Worm (Caenorhabditis elegans): Measurements from ENCODE around the gene fln-1.

The fln-1 gene

DNA sequence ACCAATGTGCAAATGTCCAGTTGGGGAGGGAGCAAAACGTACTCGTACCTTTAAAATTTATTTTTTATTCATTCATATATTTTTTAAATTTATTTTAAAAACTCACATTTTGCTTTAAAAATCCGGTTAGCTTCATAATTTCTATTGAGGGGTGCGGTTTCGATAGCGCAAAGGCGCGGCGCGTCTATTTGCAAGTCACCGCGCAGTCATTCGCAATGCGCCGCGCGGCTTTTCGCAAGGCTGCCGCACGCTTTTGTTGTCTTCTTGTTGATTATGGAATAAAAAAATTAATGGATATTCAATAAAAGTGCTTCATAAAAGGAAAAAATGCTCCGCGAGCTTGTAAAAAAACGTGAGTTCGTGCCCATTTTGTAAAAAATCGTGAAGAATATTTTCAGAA is 14.5 kb upstream of the fln-1 start, which contains the start of the genes ears-2 and uncp-18 (continued):
- TF ChIP-seq lag-1 (GFP tag; IDR thresholded peaks at IDR 0.05): no peak
- no peak for TF ChIP-seq lsy-27 (tag; optimal IDR thresholded peaks at IDR 0.05; ENCODE audit: borderline replicate concordance, insufficient read depth)
- TF ChIP-seq tbx-9 (tag; optimal IDR thresholded peaks at IDR 0.05; ENCODE audit: borderline replicate concordance): no peak
- TF ChIP-seq lin-54 (GFP tag; optimal IDR thresholded peaks at IDR 0.05): peak; percentile 85
- peak; percentile 74 for TF ChIP-seq F33H1.4 (GFP tag; IDR thresholded peaks at IDR 0.05)
- no peak for TF ChIP-seq attf-6 (GFP tag; IDR thresholded peaks at IDR 0.05)
- TF ChIP-seq attf-3 (GFP tag; conservative IDR thresholded peaks at IDR 0.05): peak; percentile 77
- peak; percentile 96 for TF ChIP-seq athp-1 (tag; optimal IDR thresholded peaks at IDR 0.05)
- peak; percentile 78 for TF ChIP-seq him-1 (tag; optimal IDR thresholded peaks at IDR 0.05)
- peak; percentile 71; the same call in 1 of the 2 replicates for TF ChIP-seq Y79H2A.3 (GFP tag; conservative IDR thresholded peaks at IDR 0.05)
- TF ChIP-seq fkh-3 (tag; optimal IDR thresholded peaks at IDR 0.05): peak; percentile 5
- peak; percentile 32 for TF ChIP-seq F57A8.1 (GFP tag; optimal IDR thresholded peaks at IDR 0.05)
- peak; percentile 82 for TF ChIP-seq ceh-91 (GFP tag; IDR thresholded peaks at IDR 0.05)

ce11 chrIV:388073-388472 is 12.3 kb upstream of the fln-1 start, which contains the start of gene ssna-1:
ssna-1 (plus strand) TSS chrIV:388084.
- TF ChIP-seq nhr-90 (tag; optimal IDR thresholded peaks at IDR 0.05) (no peak), ztf-18 (tag; optimal IDR thresholded peaks at IDR 0.05) (no peak), ceh-58 (GFP tag; IDR thresholded peaks at IDR 0.05) (no peak), Y56A3A.18 (GFP tag; IDR thresholded peaks at IDR 0.05) (no peak), nhr-80 (tag; optimal IDR thresholded peaks at IDR 0.05) (no peak), lin-35 (GFP tag; optimal IDR thresholded peaks at IDR 0.05) (no peak), ama-1 (optimal IDR thresholded peaks at IDR 0.05) (no peak), ama-1 (GFP tag; optimal IDR thresholded peaks at IDR 0.05) (no peak), lag-1 (GFP tag; IDR thresholded peaks at IDR 0.05) (no peak), let-607 (tag; optimal IDR thresholded peaks at IDR 0.05) (no peak), zfh-2 (GFP tag; conservative IDR thresholded peaks at IDR 0.05) (no peak), egl-18 (GFP tag; IDR thresholded peaks at IDR 0.05) (no peak), hmg-20 (GFP tag; IDR thresholded peaks at IDR 0.05) (no peak), C17E4.6 (GFP tag; IDR thresholded peaks at IDR 0.05) (no peak), rec-8 (tag; optimal IDR thresholded peaks at IDR 0.05) (no peak), nfya-1 (tag; optimal IDR thresholded peaks at IDR 0.05; ENCODE audit: borderline replicate concordance, insufficient read depth) (no peak), aptf-2 (GFP tag; conservative IDR thresholded peaks at IDR 0.05) (no peak), fkh-3 (tag; optimal IDR thresholded peaks at IDR 0.05) (no peak), cebp-2 (GFP tag; IDR thresholded peaks at IDR 0.05) (no peak)

ce11 chrIV:387283-388048 is 11.7 kb upstream of the fln-1 start:
- TF ChIP-seq hsf-1 (GFP tag; IDR thresholded peaks at IDR 0.05): 0 out of 2 replicates have a peak, but pooled peaks have one; percentile 44
- peak; percentile 25; the same call in 1 of the 2 replicates for TF ChIP-seq madf-6 (GFP tag; IDR thresholded peaks at IDR 0.05)
- TF ChIP-seq hrde-1 (tag; optimal IDR thresholded peaks at IDR 0.05; ENCODE audit: borderline replicate concordance): peak; percentile 5
- no peak for TF ChIP-seq sdz-38 (tag; optimal IDR thresholded peaks at IDR 0.05)
- TF ChIP-seq ceh-27 (GFP tag; optimal IDR thresholded peaks at IDR 0.05): no peak
- TF ChIP-seq dpff-1 (tag; optimal IDR thresholded peaks at IDR 0.05): no peak
- no peak for TF ChIP-seq nfyb-1 (GFP tag; IDR thresholded peaks at IDR 0.05)
- no peak for TF ChIP-seq mes-4 (tag; optimal IDR thresholded peaks at IDR 0.05)
- TF ChIP-seq akir-1 (GFP tag; optimal IDR thresholded peaks at IDR 0.05): no peak
- no peak for TF ChIP-seq lsy-27 (tag; optimal IDR thresholded peaks at IDR 0.05; ENCODE audit: borderline replicate concordance, insufficient read depth)
- no peak for TF ChIP-seq bed-1 (GFP tag; IDR thresholded peaks at IDR 0.05)
- TF ChIP-seq let-607 (tag; optimal IDR thresholded peaks at IDR 0.05): no peak
- no peak for TF ChIP-seq ccch-3 (GFP tag; optimal IDR thresholded peaks at IDR 0.05)
- TF ChIP-seq tbx-9 (tag; optimal IDR thresholded peaks at IDR 0.05; ENCODE audit: borderline replicate concordance): no peak
- TF ChIP-seq attf-5 (GFP tag; optimal IDR thresholded peaks at IDR 0.05): no peak
- TF ChIP-seq nhr-120 (GFP tag; IDR thresholded peaks at IDR 0.05): 0 out of 2 replicates have a peak, but pooled peaks have one; percentile 45
- TF ChIP-seq snpc-4 (GFP tag; optimal IDR thresholded peaks at IDR 0.05): no peak
- peak in 1 of 4 experiments; percentile 10 for TF ChIP-seq snpc-4 (tag; optimal IDR thresholded peaks at IDR 0.05)

Data from whole organism, young adult.